Fruit fly (Drosophila melanogaster) whole organism, adult: ENCODE results near the gene CG7985.

ENCODE experiments used
- CG12768 ChIP-seq: fragments of 200-800 bp; sonication (Bioruptor generic); optimal IDR thresholded peaks from 2 replicates; lab custom pipeline; 2017; ENCODE audit warnings: missing biosample characterization, missing genetic modification characterization, mild to moderate bottlenecking, moderate library complexity, missing genetic modification reagents
- CG1620 ChIP-seq: fragments of 200-800 bp; sonication (Bioruptor generic); optimal IDR thresholded peaks from 2 replicates; lab custom pipeline; 2016; ENCODE audit warnings: missing biosample characterization, missing genetic modification characterization
- CG5204 ChIP-seq: fragments of 200-800 bp; sonication (Bioruptor generic); optimal IDR thresholded peaks from 2 replicates; lab custom pipeline; 2016; ENCODE audit warnings: missing biosample characterization, missing genetic modification characterization
- Clk ChIP-seq: fragments of 200-800 bp; sonication (Bioruptor generic); optimal IDR thresholded peaks from 2 replicates; lab custom pipeline; 2017; ENCODE audit warnings: missing biosample characterization, missing genetic modification characterization
- Crg-1 ChIP-seq: fragments of 200-800 bp; sonication (Bioruptor generic); optimal IDR thresholded peaks from 2 replicates; lab custom pipeline; 2016; ENCODE audit warnings: missing biosample characterization, missing genetic modification characterization
- Mnt ChIP-seq: fragments of 200-800 bp; sonication (Bioruptor generic); optimal IDR thresholded peaks from 2 replicates; lab custom pipeline; 2016; ENCODE audit warnings: missing biosample characterization, mild to moderate bottlenecking, missing genetic modification characterization
- cnc ChIP-seq, 2 experiments: fragments of >200 bp; optimal IDR thresholded peaks; 2 replicates each; lab custom pipeline; 2017
- ovo ChIP-seq: fragments of 200-800 bp; sonication (Bioruptor generic); optimal IDR thresholded peaks from 2 replicates; lab custom pipeline; 2016; ENCODE audit warnings: missing biosample characterization, missing genetic modification characterization
- pad ChIP-seq: fragments of 200-800 bp; sonication (Bioruptor generic); optimal IDR thresholded peaks from 3 replicates; lab custom pipeline; 2017; ENCODE audit warnings: missing biosample characterization, missing genetic modification characterization, mild to moderate bottlenecking, moderate library complexity, missing genetic modification reagents

- TF ChIP-seq Crg-1 = no peak
- TF ChIP-seq CG1620 (GFP tag; lab: Kevin White, UChicago) = no peak
- no peak for TF ChIP-seq ovo
- TF ChIP-seq CG12768 = no peak
- no peak for TF ChIP-seq pad
- no peak for TF ChIP-seq Clk (GFP tag; lab: Kevin White, UChicago)
- TF ChIP-seq Mnt = no peak
- no peak for TF ChIP-seq cnc (optimal IDR thresholded peaks at IDR 0.05; lab: Kevin White, UChicago)
- no peak for TF ChIP-seq CG5204 (GFP tag; lab: Kevin White, UChicago)
Measured at dm6 chr3R:18191867-18192266, 7.8 kb upstream of the CG7985 start, which contains the start of gene CG14313.
